Worm (Caenorhabditis elegans) whole organism, young adult: Measurements from ENCODE around the gene gid-2.

Source experiments
- K12H6.12 ChIP-seq: fragments of 200-800 bp; sonication (Bioruptor generic); optimal IDR thresholded peaks from 2 replicates; lab custom pipeline; 2018; ENCODE audit warnings: mild to moderate bottlenecking, missing genetic modification characterization, missing compliant biosample characterization
- ama-1 ChIP-seq, 3 experiments: fragments of 150-350 bp in 1 of 3; sonication (generic microtip) in 2 of 3; optimal IDR thresholded peaks; 2 replicates each; lab custom pipeline; 2014 to 2018; ENCODE audit warnings: missing biosample characterization in 2 of 3, missing genetic modification characterization in 2 of 3, missing genetic modification reagents in 2 of 3
- bed-2 ChIP-seq: fragments of 200-800 bp; sonication (Bioruptor generic); IDR thresholded peaks from 2 replicates; pipeline ENCODE4 v1.3.6; 2022; ENCODE audit warnings: missing genetic modification reagents, missing genetic modification characterization, missing compliant biosample characterization
- hlh-12 ChIP-seq: sonication (generic microtip); optimal IDR thresholded peaks from 2 replicates; lab custom pipeline; 2016; ENCODE audit warnings: missing genetic modification characterization, missing compliant biosample characterization
- let-607 ChIP-seq, 2 experiments: fragments of 200-800 bp in 1 of 2; sonication (Bioruptor generic) in 1 of 2; sonication (generic microtip) in 1 of 2; optimal IDR thresholded peaks; 2 replicates each; lab custom pipeline; 2016 to 2018; ENCODE audit warnings: mild to moderate bottlenecking in 2 of 2, missing compliant biosample characterization in 2 of 2, missing genetic modification characterization in 2 of 2, moderate library complexity in 2 of 2, missing genotype in 1 of 2
- lin-35 ChIP-seq, 3 experiments: fragments of 150-350 bp in 2 of 3; sonication (generic microtip) in 1 of 3; optimal IDR thresholded peaks; 2 replicates each; lab custom pipeline; 2014 to 2018; ENCODE audit warnings: missing biosample characterization in 3 of 3, missing genetic modification characterization in 3 of 3, missing genetic modification reagents in 3 of 3
- nhr-120 ChIP-seq: fragments of 200-800 bp; sonication (Bioruptor generic); IDR thresholded peaks from 2 replicates; pipeline ENCODE4 v1.3.6; 2022; ENCODE audit warnings: missing genetic modification characterization, missing compliant biosample characterization
- sea-2 ChIP-seq: fragments of 200-800 bp; sonication (Bioruptor generic); IDR thresholded peaks from 2 replicates; pipeline ENCODE4 v1.3.6; 2022; ENCODE audit warnings: missing genetic modification characterization, missing compliant biosample characterization
- unc-62 ChIP-seq: fragments of 150-350 bp; optimal IDR thresholded peaks from 2 replicates; lab custom pipeline; 2014; ENCODE audit warnings: missing biosample characterization, missing genetic modification reagents, missing genetic modification characterization

ce11 chrX:2446185-2446584, 7.4 kb upstream of the gid-2 start:
- TF ChIP-seq sea-2 (GFP tag; lab: Robert Waterston, UW) (no peak), bed-2 (GFP tag; lab: Robert Waterston, UW) (no peak), K12H6.12 (no peak), unc-62 (no peak), hlh-12 (no peak), lin-35 (GFP tag; optimal IDR thresholded peaks at IDR 0.05; lab: Kevin White, UChicago) (no peak), ama-1 (optimal IDR thresholded peaks at IDR 0.05; lab: Kevin White, UChicago) (no peak), ama-1 (GFP tag; optimal IDR thresholded peaks at IDR 0.05; lab: Kevin White, UChicago) (no peak), let-607 (tag; optimal IDR thresholded peaks at IDR 0.05; lab: Kevin White, UChicago) (no peak), nhr-120 (GFP tag; lab: Robert Waterston, UW) (no peak)
